Fruit fly (Drosophila melanogaster): Measurements from ENCODE around the gene MTA1-like.

The MTA1-like gene

dm6 chr3R:5643421-5643820, 5.1 kb downstream of the MTA1-like start:
- no peak for TF ChIP-seq CG17801 (GFP tag; optimal IDR thresholded peaks at IDR 0.05; ENCODE audit: partially characterized antibody)

DNA sequence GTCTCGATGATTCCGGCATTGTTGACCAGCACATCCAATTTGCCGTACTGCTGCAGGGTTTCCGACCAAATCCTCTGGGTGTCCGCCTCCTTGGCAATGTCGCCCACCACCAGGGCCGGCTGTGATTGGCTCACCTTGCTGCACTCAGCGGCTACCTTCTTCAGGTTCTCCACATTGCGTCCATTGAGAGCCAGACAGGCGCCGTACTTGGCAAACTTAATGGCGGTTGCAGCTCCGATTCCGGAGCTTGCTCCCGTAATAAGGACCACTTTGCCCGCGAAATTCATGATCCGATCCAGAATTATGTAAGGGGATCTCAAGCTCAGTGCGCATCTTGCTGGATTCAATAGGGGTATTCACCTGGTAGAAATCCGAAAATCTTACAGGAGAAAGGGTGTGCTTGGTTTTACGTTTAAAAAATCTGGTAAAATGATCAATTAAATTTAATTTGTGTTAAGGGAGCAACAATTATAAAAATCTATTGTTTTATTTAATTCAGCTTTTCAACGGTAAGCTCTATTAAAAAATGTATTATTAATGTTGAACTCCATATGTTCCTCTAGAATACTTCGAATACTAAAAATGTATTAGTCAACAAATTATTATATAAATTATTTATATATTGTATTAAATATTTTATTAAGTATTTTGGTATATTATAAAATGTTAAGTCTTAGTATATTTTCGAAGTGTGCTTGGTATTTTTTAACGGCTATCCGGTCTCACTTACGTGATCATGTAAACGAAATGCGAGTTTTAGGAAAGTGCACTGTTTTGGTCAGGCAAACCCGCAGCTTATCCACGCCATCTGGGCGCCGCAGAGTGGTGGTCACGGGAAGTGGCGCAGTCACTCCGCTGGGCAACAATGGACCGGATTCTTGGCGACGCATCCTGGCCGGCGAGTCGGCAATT, 11.8 kb downstream of the MTA1-like start, which contains the start of the genes CG31548 and CG12170:
TSS of gene CG31548 (minus strand) at position 334 of the 912 bp plus-strand sequence.
TSS of gene CG12170 (plus strand) at position 716 of the 912 bp plus-strand sequence.
- TF ChIP-seq CG17801 (GFP tag; optimal IDR thresholded peaks at IDR 0.05; ENCODE audit: partially characterized antibody), result no peak

DNA sequence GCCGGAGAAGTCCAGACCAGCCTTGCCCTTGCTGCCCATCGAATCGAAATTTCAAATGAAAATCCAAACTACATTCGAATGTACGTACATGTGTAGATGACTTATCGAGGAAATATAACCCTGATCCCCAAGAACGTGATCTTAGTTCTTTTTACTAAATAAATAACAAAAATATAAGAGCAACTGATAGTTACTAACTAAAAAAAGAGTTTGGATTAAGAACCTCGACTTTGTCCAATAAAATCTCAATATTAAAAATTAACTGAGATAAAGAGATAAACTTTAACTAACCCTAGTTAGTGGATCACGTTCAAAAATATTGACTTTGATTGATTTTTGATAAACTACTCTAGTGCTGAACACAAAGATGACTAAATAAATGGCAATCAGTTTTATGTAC, 13.0 kb downstream of the MTA1-like start, which contains the start of gene CG31546:
TSS of gene CG31546 (minus strand) at position 101 of the 400 bp plus-strand sequence.
- TF ChIP-seq CG17801 (GFP tag; optimal IDR thresholded peaks at IDR 0.05; ENCODE audit: partially characterized antibody), result no peak

DNA sequence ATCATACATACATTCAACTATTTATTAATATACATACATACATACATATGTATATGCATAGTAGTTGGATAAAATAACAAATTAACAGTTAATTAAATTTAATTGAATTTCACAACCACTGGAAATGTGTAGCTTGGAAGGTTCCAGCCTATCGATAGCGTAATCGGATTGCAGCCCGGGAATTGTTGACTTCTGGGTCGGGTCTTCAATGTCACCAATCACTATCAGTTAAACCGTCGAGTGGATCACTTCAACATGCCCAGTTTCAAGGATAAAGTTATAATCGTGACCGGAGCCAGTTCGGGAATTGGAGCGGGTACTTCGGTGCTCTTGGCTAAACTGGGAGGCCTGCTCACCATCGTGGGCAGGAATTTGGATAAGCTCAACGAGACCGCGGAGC, 15.1 kb downstream of the MTA1-like start, which contains the start of gene CG12171:
TSS of gene CG12171 (plus strand) at position 191 of the 400 bp plus-strand sequence.
- peak; percentile 57 for TF ChIP-seq CG17801 (GFP tag; optimal IDR thresholded peaks at IDR 0.05; ENCODE audit: partially characterized antibody)

dm6 chr3R:5632182-5632581, 16.4 kb downstream of the MTA1-like start, which contains the start of gene CG31549:
CG31549 (plus strand) TSS chr3R:5632192.
- TF ChIP-seq CG17801 (GFP tag; optimal IDR thresholded peaks at IDR 0.05; ENCODE audit: partially characterized antibody), result peak; percentile 57

DNA sequence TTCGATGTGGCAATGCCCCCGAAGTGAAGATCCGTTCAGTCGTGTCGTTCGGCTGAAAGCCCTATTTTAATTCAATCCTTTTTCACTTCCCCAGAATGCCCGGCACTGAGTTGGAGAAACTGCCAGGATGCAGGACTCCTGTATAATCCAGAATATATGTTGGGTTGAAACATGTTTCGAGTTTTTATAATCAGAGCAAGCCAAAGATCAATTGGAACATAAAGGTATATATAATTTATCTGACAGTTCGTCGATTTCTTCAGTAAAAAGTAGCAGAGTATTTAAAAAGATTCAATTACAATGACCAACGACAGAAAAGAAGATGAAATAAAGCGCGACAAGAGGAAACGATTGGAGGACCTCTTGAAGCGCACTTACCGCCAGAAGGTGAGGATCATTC, 21.0 kb downstream of the MTA1-like start, which contains the start of gene CG31551:
TSS of gene CG31551 (plus strand) at position 301 of the 400 bp plus-strand sequence.
- no peak for TF ChIP-seq CG17801 (GFP tag; optimal IDR thresholded peaks at IDR 0.05; ENCODE audit: partially characterized antibody)

dm6 chr3R:5624115-5624878, 24.2 kb downstream of the MTA1-like start, which contains the start of the genes Dph4, Spec2 and RpL13A:
Dph4 (minus strand) TSS chr3R:5624125.
Spec2 (minus strand) TSS chr3R:5624125.
RpL13A (plus strand) TSS chr3R:5624474.
- TF ChIP-seq CG17801 (GFP tag; optimal IDR thresholded peaks at IDR 0.05; ENCODE audit: partially characterized antibody), result peak; percentile 90

DNA sequence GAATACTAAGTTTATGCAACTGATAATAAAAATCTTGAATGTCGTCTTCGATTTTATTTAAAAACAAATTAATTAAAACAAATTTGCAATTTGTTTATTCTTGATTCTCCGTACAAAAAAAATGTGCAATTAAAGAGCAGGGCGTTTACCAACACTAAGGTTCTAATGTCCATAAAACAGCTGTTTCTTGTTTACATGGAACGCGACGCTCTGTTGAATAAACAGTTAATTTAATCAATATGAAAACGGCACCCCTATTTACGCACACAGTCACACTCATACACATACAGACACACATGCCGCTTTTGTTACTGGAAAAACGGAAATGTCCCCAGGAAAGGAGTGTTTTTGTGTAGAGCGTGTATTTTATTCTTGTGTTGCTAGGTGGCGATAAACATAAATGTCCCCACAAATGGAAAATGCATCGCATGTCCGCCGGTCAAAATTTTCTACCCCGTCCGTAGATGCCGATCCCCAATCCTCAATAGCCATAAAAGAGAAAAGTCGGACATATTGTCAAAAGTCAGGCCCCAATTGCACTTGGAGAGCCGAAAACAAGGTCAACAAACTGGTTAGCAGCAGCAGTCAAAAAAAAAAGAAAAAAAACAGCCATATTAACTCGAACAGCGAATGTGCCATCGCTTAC, 25.4 kb downstream of the MTA1-like start:
- peak; percentile 76 for TF ChIP-seq CG17801 (GFP tag; optimal IDR thresholded peaks at IDR 0.05; ENCODE audit: partially characterized antibody)

DNA sequence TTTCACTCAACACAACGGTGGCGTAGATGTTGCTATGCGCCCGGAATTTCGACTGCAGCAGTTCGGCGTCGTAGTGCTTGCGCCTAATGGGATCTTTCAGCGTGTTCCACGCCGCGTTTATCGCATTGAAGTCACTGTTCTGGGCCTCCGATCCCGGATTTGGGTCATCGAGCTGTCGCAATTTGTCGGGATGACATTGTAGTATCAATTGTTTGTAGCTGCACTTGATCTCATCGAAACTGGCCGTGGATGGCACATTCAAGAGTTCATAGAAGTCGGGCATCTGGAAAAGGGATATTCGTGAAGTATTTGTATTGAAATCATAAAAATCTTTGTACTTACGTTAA, 26.2 kb downstream of the MTA1-like start:
- TF ChIP-seq CG17801 (GFP tag; optimal IDR thresholded peaks at IDR 0.05; ENCODE audit: partially characterized antibody), result no peak

- no peak for TF ChIP-seq CG17801 (GFP tag; optimal IDR thresholded peaks at IDR 0.05; ENCODE audit: partially characterized antibody)
Measured at dm6 chr3R:5621714-5622405, 26.7 kb downstream of the MTA1-like start.

- TF ChIP-seq CG17801 (GFP tag; optimal IDR thresholded peaks at IDR 0.05; ENCODE audit: partially characterized antibody), result no peak
Measured at dm6 chr3R:5620387-5620956, 28.1 kb downstream of the MTA1-like start.

dm6 chr3R:5617923-5618623, 30.5 kb downstream of the MTA1-like start:
- no peak for TF ChIP-seq CG17801 (GFP tag; optimal IDR thresholded peaks at IDR 0.05; ENCODE audit: partially characterized antibody)

dm6 chr3R:5615484-5615883, 33.1 kb downstream of the MTA1-like start:
- no peak for TF ChIP-seq CG17801 (GFP tag; optimal IDR thresholded peaks at IDR 0.05; ENCODE audit: partially characterized antibody)

Data from ovary, adult (tissue).